Fruit fly (Drosophila melanogaster) whole organism, embryonic: ENCODE results near the gene Sfp65A.
A peak's percentile ranks its signal among the peaks of the same experiment; 100 is the strongest.

Source experiments
- Awh ChIP-seq: fragments of 200-800 bp; sonication (Bioruptor generic); IDR thresholded peaks from 2 replicates; pipeline ENCODE4, ENCODE4 v1.3.6; 2022; ENCODE audit warnings: missing biosample characterization, missing genetic modification characterization
- C15 ChIP-seq: fragments of 200-800 bp; sonication (Bioruptor generic); IDR thresholded peaks from 3 replicates; pipeline ENCODE4 v1.3.6; 2022; ENCODE audit warnings: missing biosample characterization, missing genetic modification characterization
- CG1529 ChIP-seq: fragments of 200-800 bp; sonication (Bioruptor generic); optimal IDR thresholded peaks from 3 replicates; lab custom pipeline; 2018; ENCODE audit warnings: missing biosample characterization, missing genetic modification characterization
- Lim3 ChIP-seq: fragments of 200-800 bp; sonication (Bioruptor generic); IDR thresholded peaks from 2 replicates; pipeline ENCODE4 v1.3.6; 2022; ENCODE audit warnings: missing biosample characterization, missing genetic modification characterization
- Nf-YC ChIP-seq: fragments of 200-800 bp; optimal IDR thresholded peaks from 3 replicates; lab custom pipeline; 2019; ENCODE audit warnings: missing biosample characterization, mild to moderate bottlenecking, missing genetic modification characterization, moderate library complexity
- gcm2 ChIP-seq: fragments of 200-800 bp; sonication (Bioruptor generic); optimal IDR thresholded peaks from 2 replicates; lab custom pipeline; 2016; ENCODE audit warnings: missing biosample characterization, missing genetic modification characterization
- gem ChIP-seq: fragments of 200-800 bp; sonication (Bioruptor generic); optimal IDR thresholded peaks from 2 replicates; lab custom pipeline; 2019; ENCODE audit warnings: missing biosample characterization, mild to moderate bottlenecking, missing genetic modification characterization, moderate library complexity
- grn ChIP-seq: fragments of 200-800 bp; sonication (Bioruptor generic); optimal IDR thresholded peaks from 3 replicates; lab custom pipeline; 2017; ENCODE audit warnings: missing biosample characterization, missing genetic modification characterization
- hb ChIP-seq: fragments of 200-800 bp; sonication (Bioruptor generic); IDR thresholded peaks from 3 replicates; pipeline ENCODE4 v1.3.6; 2022; ENCODE audit warnings: missing biosample characterization, missing genetic modification characterization; ENCODE audit not compliant: partially characterized antibody
- sqz ChIP-seq: fragments of 200-800 bp; sonication (Bioruptor generic); optimal IDR thresholded peaks from 3 replicates; lab custom pipeline; 2018; ENCODE audit warnings: missing biosample characterization, mild to moderate bottlenecking, missing genetic modification characterization

DNA sequence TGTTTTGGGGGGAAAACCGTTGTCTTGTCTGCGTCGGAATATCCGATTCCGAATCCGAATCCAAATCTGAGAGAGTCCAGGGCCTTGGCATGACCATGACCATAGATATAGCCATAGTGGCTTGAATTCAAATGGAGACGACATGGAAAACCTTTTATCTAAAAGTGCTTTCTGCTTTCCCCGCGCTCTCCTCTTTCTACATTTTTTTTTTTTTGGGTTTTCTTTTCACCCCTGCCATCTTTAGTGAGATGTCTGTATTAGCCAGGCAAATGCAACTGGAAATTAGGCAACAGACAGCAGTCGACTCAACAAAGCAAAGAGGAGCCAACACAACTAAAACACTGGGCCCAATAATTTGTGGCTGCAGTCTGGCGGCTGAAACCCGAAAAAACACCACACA, 7.8 kb upstream of the Sfp65A start:
- TF ChIP-seq grn (GFP tag; lab: Kevin White, UChicago) (no peak), sqz (GFP tag; lab: Kevin White, UChicago) (peak; percentile 91), gem (no peak), Nf-YC (tag; lab: Kevin White, UChicago) (no peak), CG1529 (GFP tag; lab: Kevin White, UChicago) (no peak), hb (no peak), C15 (no peak), Awh (GFP tag; lab: Robert Waterston, UW) (no peak), gcm2 (GFP tag; lab: Kevin White, UChicago) (no peak), Lim3 (GFP tag; lab: Robert Waterston, UW) (no peak)
